Worm (Caenorhabditis elegans): ENCODE measurements around the gene K08F9.4.

Gene K08F9.4

DNA sequence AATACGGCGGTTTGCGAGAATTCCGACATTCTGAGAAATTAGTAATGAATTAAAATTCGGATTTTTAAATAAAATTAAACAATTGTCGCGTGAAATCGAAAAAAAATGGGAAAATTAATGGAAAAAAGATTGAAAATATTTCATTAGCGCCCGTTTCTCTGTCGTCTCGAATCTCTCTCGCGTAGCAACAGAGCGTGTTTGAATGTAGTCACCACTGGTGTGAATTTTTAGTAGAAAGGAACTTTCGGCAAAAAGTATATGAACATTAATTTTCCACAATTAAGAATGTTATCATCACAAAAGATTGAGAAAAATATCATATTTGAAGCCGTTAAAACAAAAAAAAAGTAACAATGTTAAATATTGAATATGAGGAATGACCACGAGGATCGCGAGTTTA lies 7.0 kb upstream of the K08F9.4 start, which contains the start of gene aipl-1 (continued):
- TF ChIP-seq unc-62 (GFP tag; optimal IDR thresholded peaks at IDR 0.05) (no peak), nhr-120 (GFP tag; IDR thresholded peaks at IDR 0.05) (no peak), ceh-79 (tag; optimal IDR thresholded peaks at IDR 0.05) (no peak), die-1 (tag; optimal IDR thresholded peaks at IDR 0.05) (no peak), Y67H2A.10 (GFP tag; conservative IDR thresholded peaks at IDR 0.05) (0 out of 2 replicates have a peak, but pooled peaks have one; percentile 15), unc-130 (GFP tag; optimal IDR thresholded peaks at IDR 0.05) (no peak), ceh-91 (GFP tag; IDR thresholded peaks at IDR 0.05) (peak; percentile 46), nhr-90 (tag; optimal IDR thresholded peaks at IDR 0.05) (no peak), repo-1 (tag; optimal IDR thresholded peaks at IDR 0.05) (no peak), ztf-28 (GFP tag; IDR thresholded peaks at IDR 0.05) (no peak), lin-35 (GFP tag; optimal IDR thresholded peaks at IDR 0.05) (peak in 1 of 3 experiments; percentile 53), hrde-1 (tag; optimal IDR thresholded peaks at IDR 0.05; ENCODE audit: borderline replicate concordance) (no peak), madf-6 (GFP tag; IDR thresholded peaks at IDR 0.05) (peak; percentile 40; the same call in 1 of the 2 replicates), ZK185.1 (tag; optimal IDR thresholded peaks at IDR 0.05; ENCODE audit: poor library complexity, severe bottlenecking) (peak; percentile 6), nhr-80 (tag; optimal IDR thresholded peaks at IDR 0.05) (peak; percentile 2), mes-4 (tag; optimal IDR thresholded peaks at IDR 0.05) (no peak), nhr-27 (tag; optimal IDR thresholded peaks at IDR 0.05) (no peak), F33H1.4 (GFP tag; IDR thresholded peaks at IDR 0.05) (0 out of 2 replicates have a peak, but pooled peaks have one; percentile 31), ceh-27 (GFP tag; optimal IDR thresholded peaks at IDR 0.05) (peak; percentile 52), T26A5.8 (tag; optimal IDR thresholded peaks at IDR 0.05) (no peak), rpc-1 (optimal IDR thresholded peaks at IDR 0.05) (no peak), rpc-1 (tag; optimal IDR thresholded peaks at IDR 0.05) (no peak), mel-28 (tag; optimal IDR thresholded peaks at IDR 0.05; ENCODE audit: borderline replicate concordance) (no peak), nfya-1 (tag; optimal IDR thresholded peaks at IDR 0.05; ENCODE audit: borderline replicate concordance, insufficient read depth) (no peak), ama-1 (optimal IDR thresholded peaks at IDR 0.05) (no peak), ama-1 (GFP tag; optimal IDR thresholded peaks at IDR 0.05) (no peak), K12H6.12 (tag; optimal IDR thresholded peaks at IDR 0.05) (no peak), dox-1 (GFP tag; IDR thresholded peaks at IDR 0.05) (peak; percentile 73), aptf-2 (GFP tag; conservative IDR thresholded peaks at IDR 0.05) (0 out of 2 replicates have a peak, but pooled peaks have one; percentile 28), hmg-1.2 (GFP tag; IDR thresholded peaks at IDR 0.05) (peak; percentile 98), F57A8.1 (GFP tag; optimal IDR thresholded peaks at IDR 0.05) (no peak)

DNA sequence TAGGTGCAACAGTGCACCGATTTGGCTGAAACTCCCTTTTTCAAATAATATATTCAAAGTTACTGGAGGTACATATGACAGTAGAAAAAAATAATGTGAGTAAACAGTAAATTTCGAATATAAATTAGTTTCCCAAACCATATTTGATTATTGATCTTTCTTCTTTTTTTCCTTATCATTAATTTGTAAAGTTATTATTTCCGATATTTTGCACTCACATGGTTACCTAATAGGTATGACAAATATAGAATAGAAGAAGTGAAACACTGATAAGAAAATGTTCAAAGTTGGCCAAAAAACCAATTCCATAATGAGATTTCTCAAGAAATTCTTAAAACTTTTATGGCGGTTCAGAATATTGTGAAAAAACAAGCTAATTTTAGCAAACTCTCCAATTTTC lies 4.0 kb upstream of the K08F9.4 start:
- TF ChIP-seq nhr-80 (tag; optimal IDR thresholded peaks at IDR 0.05) (peak; percentile 3), nhr-90 (tag; optimal IDR thresholded peaks at IDR 0.05) (no peak)

DNA sequence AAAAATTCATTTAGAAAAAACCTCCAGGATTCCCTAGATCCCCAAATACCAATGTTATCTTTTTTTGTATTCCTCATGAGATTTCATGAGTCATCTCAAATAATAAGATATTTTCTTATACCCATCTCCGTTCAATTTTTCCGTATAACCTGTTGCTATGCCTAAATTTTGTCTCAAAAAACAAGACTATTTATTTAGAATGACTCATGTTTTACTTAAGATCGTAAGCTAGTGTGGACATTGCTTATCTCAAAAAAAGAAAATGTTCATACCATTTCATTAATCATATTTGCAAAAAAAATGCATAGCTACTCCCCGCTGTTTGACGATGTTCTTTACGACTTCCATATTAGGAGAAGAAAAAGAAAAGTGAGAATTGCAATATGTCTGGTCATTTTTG lies 3.6 kb upstream of the K08F9.4 start, which contains the start of gene K08F9.3:
Gene K08F9.3 (plus strand): TSS at position 301 of the 400 bp plus-strand sequence.
- TF ChIP-seq zim-3 (tag; optimal IDR thresholded peaks at IDR 0.05): no peak

DNA sequence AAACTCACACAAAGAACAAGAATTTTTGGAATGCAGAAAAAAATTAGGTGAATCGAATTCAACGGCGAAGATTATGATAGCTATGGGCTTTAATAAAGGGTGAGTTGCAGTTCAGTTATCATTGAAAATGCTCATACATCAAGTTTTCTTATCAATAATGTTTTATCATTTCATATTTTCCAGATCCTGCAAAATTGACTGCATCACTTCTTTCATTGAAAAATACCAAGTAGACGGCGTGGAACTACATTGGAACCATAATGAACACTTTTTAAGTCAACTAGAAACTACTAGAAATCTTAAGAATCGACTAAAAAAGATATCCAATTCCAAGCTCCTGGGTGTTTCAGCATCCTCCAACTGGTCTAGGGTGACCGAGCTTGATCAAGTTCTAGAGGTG lies 534 bp upstream of the K08F9.4 start, which contains the start of gene K08F9.1:
Gene K08F9.1 (minus strand): TSS at position 101 of the 400 bp plus-strand sequence.
- TF ChIP-seq madf-6 (GFP tag; IDR thresholded peaks at IDR 0.05) (no peak), F57A8.1 (GFP tag; optimal IDR thresholded peaks at IDR 0.05) (no peak), hsf-1 (GFP tag; IDR thresholded peaks at IDR 0.05) (no peak), ceh-79 (tag; optimal IDR thresholded peaks at IDR 0.05) (no peak)

DNA sequence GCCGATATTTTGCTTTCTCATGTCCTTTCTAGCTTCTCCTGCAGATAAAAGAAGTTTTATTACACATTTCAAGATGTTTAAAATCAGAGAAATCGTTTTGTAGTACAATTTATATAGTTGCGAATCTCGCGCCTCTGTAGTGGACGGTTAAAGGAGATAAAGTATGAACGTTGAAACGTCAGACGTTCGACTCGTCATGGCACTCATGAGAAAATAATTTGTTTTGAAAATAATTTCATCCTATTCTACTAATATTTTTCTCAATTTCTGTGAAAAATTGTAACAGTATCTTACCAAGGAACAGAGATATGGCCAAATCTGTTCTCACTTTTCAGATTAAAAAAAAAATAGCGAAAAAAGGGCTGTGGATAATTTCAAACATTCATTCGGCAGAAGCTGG lies 4.0 kb downstream of the K08F9.4 start, which contains the start of gene T09F5.20:
Gene T09F5.20 (minus strand): TSS at position 101 of the 400 bp plus-strand sequence.
- TF ChIP-seq F23B12.7 (tag; optimal IDR thresholded peaks at IDR 0.05; ENCODE audit: insufficient read depth): no peak
- no peak for TF ChIP-seq C17E4.6 (GFP tag; IDR thresholded peaks at IDR 0.05)
- TF ChIP-seq snpc-1.1 (tag; optimal IDR thresholded peaks at IDR 0.05; ENCODE audit: insufficient read depth): no peak
- no peak for TF ChIP-seq snpc-4 (GFP tag; optimal IDR thresholded peaks at IDR 0.05)
- TF ChIP-seq snpc-4 (tag; optimal IDR thresholded peaks at IDR 0.05): no peak
- TF ChIP-seq repo-1 (tag; optimal IDR thresholded peaks at IDR 0.05): no peak
- no peak for TF ChIP-seq F57A8.1 (GFP tag; optimal IDR thresholded peaks at IDR 0.05)
- TF ChIP-seq lag-1 (GFP tag; IDR thresholded peaks at IDR 0.05): no peak
- no peak for TF ChIP-seq ztf-18 (tag; optimal IDR thresholded peaks at IDR 0.05)

Measured in whole organism, young adult.